Worm (Caenorhabditis elegans) whole organism, L2 larva: Measurements from ENCODE around the gene Y75B12A.2.

Experiments used
- aly-2 ChIP-seq: fragments of 150-350 bp; optimal IDR thresholded peaks from 2 replicates; lab custom pipeline; 2014; ENCODE audit warnings: missing biosample characterization, missing genetic modification characterization
- dmd-4 ChIP-seq: sonication (generic microtip); optimal IDR thresholded peaks from 2 replicates; lab custom pipeline; 2017; ENCODE audit warnings: missing biosample characterization, missing genetic modification characterization
- egl-27 ChIP-seq: sonication (generic microtip); optimal IDR thresholded peaks from 3 replicates; lab custom pipeline; 2017; ENCODE audit warnings: missing biosample characterization, missing genetic modification reagents, missing genetic modification characterization
- mab-5 ChIP-seq: fragments of 150-350 bp; optimal IDR thresholded peaks from 2 replicates; lab custom pipeline; 2014; ENCODE audit warnings: missing biosample characterization, missing genetic modification characterization
- mbf-1 ChIP-seq: sonication (generic microtip); optimal IDR thresholded peaks from 2 replicates; lab custom pipeline; 2017; ENCODE audit warnings: missing biosample characterization, missing genetic modification characterization
- nhr-11 ChIP-seq: fragments of 150-350 bp; optimal IDR thresholded peaks from 2 replicates; lab custom pipeline; 2014; ENCODE audit warnings: missing biosample characterization, missing genetic modification characterization
- sem-4 ChIP-seq: fragments of 150-350 bp; optimal IDR thresholded peaks from 2 replicates; lab custom pipeline; 2014; ENCODE audit warnings: missing biosample characterization, missing genetic modification reagents, missing genetic modification characterization
- skn-1 ChIP-seq: sonication (generic microtip); optimal IDR thresholded peaks from 2 replicates; lab custom pipeline; 2017; ENCODE audit warnings: missing biosample characterization, missing genetic modification characterization
- sma-9 ChIP-seq, 2 experiments: fragments of 150-350 bp in 1 of 2; sonication (generic microtip) in 1 of 2; optimal IDR thresholded peaks; 2 replicates each; lab custom pipeline; 2014 to 2016; ENCODE audit warnings: missing genetic modification characterization in 2 of 2, mild to moderate bottlenecking in 1 of 2, missing biosample characterization in 1 of 2, missing compliant biosample characterization in 1 of 2, missing genetic modification reagents in 1 of 2, moderate library complexity in 1 of 2
- unc-39 ChIP-seq: fragments of 150-350 bp; optimal IDR thresholded peaks from 2 replicates; lab custom pipeline; 2014; ENCODE audit warnings: missing biosample characterization, missing genetic modification characterization
- unc-62 ChIP-seq: fragments of 150-350 bp; optimal IDR thresholded peaks from 2 replicates; lab custom pipeline; 2014; ENCODE audit warnings: missing biosample characterization, missing genetic modification reagents, missing genetic modification characterization

ce11 chrV:15152010-15152409 is 42.6 kb downstream of the Y75B12A.2 start:
- TF ChIP-seq unc-39 (tag; lab: Kevin White, UChicago), result no peak
- no peak for TF ChIP-seq nhr-11 (tag; lab: Kevin White, UChicago)
- TF ChIP-seq egl-27 (tag; lab: Kevin White, UChicago), result no peak
- no peak for TF ChIP-seq mbf-1 (tag; lab: Kevin White, UChicago)
- TF ChIP-seq aly-2, result no peak
- no peak for TF ChIP-seq unc-62
- no peak for TF ChIP-seq skn-1 (tag; lab: Kevin White, UChicago)
- no peak for TF ChIP-seq dmd-4 (tag; lab: Kevin White, UChicago)
- no peak for TF ChIP-seq mab-5 (tag; lab: Kevin White, UChicago)
- no peak for TF ChIP-seq sma-9 (GFP tag; optimal IDR thresholded peaks at IDR 0.05; lab: Kevin White, UChicago)
- no peak for TF ChIP-seq sma-9 (tag; optimal IDR thresholded peaks at IDR 0.05; lab: Kevin White, UChicago)
- no peak for TF ChIP-seq sem-4 (tag; lab: Kevin White, UChicago)
